Worm (Caenorhabditis elegans) whole organism, L4 larva: ENCODE data around the gene F10C2.4.

Experiments used
- D1046.2 ChIP-seq: fragments of 200-800 bp; sonication (Bioruptor generic); IDR thresholded peaks from 2 replicates; pipeline ENCODE4 v1.3.6; 2022; ENCODE audit warnings: missing genetic modification characterization, missing compliant biosample characterization
- F26F4.8 ChIP-seq: fragments of 200-800 bp; sonication (Bioruptor generic); conservative IDR thresholded peaks from 2 replicates; pipeline ENCODE4 v1.3.6; 2022; ENCODE audit warnings: missing genetic modification characterization, missing compliant biosample characterization
- F37D6.2 ChIP-seq: sonication (generic microtip); optimal IDR thresholded peaks from 2 replicates; lab custom pipeline; 2016; ENCODE audit warnings: mild to moderate bottlenecking, missing genetic modification characterization, missing compliant biosample characterization
- R02D3.7 ChIP-seq: fragments of 150-350 bp; sonication (generic microtip); optimal IDR thresholded peaks from 3 replicates; lab custom pipeline; 2014; ENCODE audit warnings: missing biosample characterization, missing genetic modification characterization
- Y48G9A.11 ChIP-seq: fragments of 200-800 bp; sonication (Bioruptor generic); IDR thresholded peaks from 2 replicates; pipeline ENCODE4 v1.3.6; 2022; ENCODE audit warnings: missing genetic modification reagents, missing genetic modification characterization, missing compliant biosample characterization
- Y75B8A.6 ChIP-seq: fragments of 200-800 bp; sonication (Bioruptor generic); IDR thresholded peaks from 2 replicates; pipeline ENCODE4 v1.3.6; 2022; ENCODE audit warnings: missing genetic modification reagents, missing genetic modification characterization, missing compliant biosample characterization
- ZK337.2 ChIP-seq: fragments of 200-800 bp; sonication (Bioruptor generic); IDR thresholded peaks from 2 replicates; pipeline ENCODE4 v1.3.6; 2022; ENCODE audit warnings: missing genetic modification reagents, missing genetic modification characterization, missing compliant biosample characterization
- ZK546.5 ChIP-seq, 2 experiments: sonication (generic microtip); optimal IDR thresholded peaks; 2 replicates each; lab custom pipeline; 2017; ENCODE audit warnings: missing biosample characterization in 2 of 2, missing genetic modification characterization in 2 of 2
- ama-1 ChIP-seq: fragments of 150-350 bp; optimal IDR thresholded peaks from 2 replicates; lab custom pipeline; 2014; ENCODE audit warnings: inconsistent platforms, mixed read lengths
- attf-4 ChIP-seq: sonication (generic microtip); optimal IDR thresholded peaks from 3 replicates; lab custom pipeline; 2017; ENCODE audit warnings: missing biosample characterization, missing genetic modification characterization
- ceh-32 ChIP-seq: sonication (generic microtip); optimal IDR thresholded peaks from 2 replicates; lab custom pipeline; 2016; ENCODE audit warnings: mild to moderate bottlenecking, missing genetic modification characterization, missing compliant biosample characterization; ENCODE audit not compliant: poor library complexity
- ceh-44 ChIP-seq: fragments of 200-800 bp; sonication (Bioruptor generic); IDR thresholded peaks from 2 replicates; pipeline ENCODE4 v1.3.6; 2022; ENCODE audit warnings: missing genetic modification reagents, missing genetic modification characterization, missing compliant biosample characterization
- ceh-62 ChIP-seq: sonication (generic microtip); optimal IDR thresholded peaks from 2 replicates; lab custom pipeline; 2017; ENCODE audit warnings: missing biosample characterization, missing genetic modification characterization
- ceh-82 ChIP-seq: sonication (generic microtip); optimal IDR thresholded peaks from 2 replicates; lab custom pipeline; 2017; ENCODE audit warnings: missing biosample characterization, missing genetic modification characterization
- ces-1 ChIP-seq: fragments of 150-350 bp; sonication (generic microtip); optimal IDR thresholded peaks from 4 replicates; lab custom pipeline; 2014; ENCODE audit warnings: missing biosample characterization, missing genetic modification reagents, missing genetic modification characterization
- ctbp-1 ChIP-seq: fragments of 200-800 bp; sonication (Bioruptor generic); IDR thresholded peaks from 2 replicates; pipeline ENCODE4 v1.3.6; 2022; ENCODE audit warnings: missing genetic modification reagents, missing genetic modification characterization, missing compliant biosample characterization
- daf-16 ChIP-seq, 3 experiments: sonication (generic microtip); optimal IDR thresholded peaks; 2 replicates each; lab custom pipeline; 2016 to 2017; ENCODE audit warnings: missing genetic modification characterization in 3 of 3, missing genetic modification reagents in 3 of 3, mild to moderate bottlenecking in 2 of 3, missing compliant biosample characterization in 2 of 3, missing biosample characterization in 1 of 3, moderate library complexity in 1 of 3
- daf-8 ChIP-seq: fragments of 200-800 bp; sonication (Bioruptor generic); IDR thresholded peaks from 2 replicates; pipeline ENCODE4 v1.3.6; 2022; ENCODE audit warnings: missing genetic modification characterization, missing compliant biosample characterization
- dmd-6 ChIP-seq: fragments of 200-800 bp; sonication (Bioruptor generic); IDR thresholded peaks from 2 replicates; pipeline ENCODE4 v1.3.6; 2022; ENCODE audit warnings: missing genetic modification reagents, missing genetic modification characterization, missing compliant biosample characterization
- dmd-8 ChIP-seq: fragments of 200-800 bp; sonication (Bioruptor generic); IDR thresholded peaks from 2 replicates; pipeline ENCODE4 v1.3.6; 2022; ENCODE audit warnings: missing genetic modification characterization, missing compliant biosample characterization
- dpl-1 ChIP-seq: fragments of 150-350 bp; optimal IDR thresholded peaks from 2 replicates; lab custom pipeline; 2014; ENCODE audit warnings: missing biosample characterization, missing genetic modification reagents, missing genetic modification characterization
- egl-43 ChIP-seq: fragments of 200-800 bp; sonication (Bioruptor generic); IDR thresholded peaks from 2 replicates; pipeline ENCODE4 v1.3.6; 2022; ENCODE audit warnings: missing genetic modification reagents, missing genetic modification characterization, missing compliant biosample characterization
- fkh-10 ChIP-seq: fragments of 150-350 bp; optimal IDR thresholded peaks from 2 replicates; lab custom pipeline; 2014; ENCODE audit warnings: missing biosample characterization, missing genetic modification reagents, missing genetic modification characterization
- fos-1 ChIP-seq: fragments of 150-350 bp; optimal IDR thresholded peaks from 2 replicates; lab custom pipeline; 2014; ENCODE audit warnings: missing biosample characterization, missing genetic modification characterization
- hif-1 ChIP-seq, 2 experiments: sonication (generic microtip); optimal IDR thresholded peaks; 2 replicates each; lab custom pipeline; 2016 to 2017; ENCODE audit warnings: missing compliant biosample characterization in 2 of 2, missing genetic modification characterization in 2 of 2, missing genetic modification reagents in 2 of 2, missing genotype in 2 of 2, mild to moderate bottlenecking in 1 of 2
- lin-1 ChIP-seq: fragments of 200-800 bp; sonication (Bioruptor generic); IDR thresholded peaks from 2 replicates; pipeline ENCODE4 v1.3.6; 2022; ENCODE audit warnings: missing genetic modification reagents, missing genetic modification characterization, missing compliant biosample characterization
- lin-15B ChIP-seq: fragments of 150-350 bp; sonication (generic microtip); optimal IDR thresholded peaks from 3 replicates; lab custom pipeline; 2014; ENCODE audit warnings: missing biosample characterization, missing genetic modification characterization
- lin-29 ChIP-seq: fragments of 200-800 bp; sonication (Bioruptor generic); IDR thresholded peaks from 2 replicates; pipeline ENCODE4 v1.3.6; 2022; ENCODE audit warnings: missing genetic modification reagents, missing genetic modification characterization, missing compliant biosample characterization
- lin-39 ChIP-seq: fragments of 150-350 bp; optimal IDR thresholded peaks from 2 replicates; lab custom pipeline; 2014; ENCODE audit warnings: missing biosample characterization, missing genetic modification reagents, missing genetic modification characterization
- lsy-2 ChIP-seq, 2 experiments: fragments of 150-350 bp in 1 of 2; sonication (generic microtip) in 1 of 2; optimal IDR thresholded peaks; 2 replicates each; lab custom pipeline; 2014 to 2017; ENCODE audit warnings: missing biosample characterization in 2 of 2, missing genetic modification characterization in 2 of 2
- madf-5 ChIP-seq, 2 experiments: fragments of 200-800 bp; sonication (Bioruptor generic); IDR thresholded peaks; 2 replicates each; pipeline ENCODE4 v1.3.6; 2022; ENCODE audit warnings: missing compliant biosample characterization in 2 of 2, missing genetic modification characterization in 2 of 2
- mdt-29 ChIP-seq: fragments of 200-800 bp; sonication (Bioruptor generic); IDR thresholded peaks from 2 replicates; pipeline ENCODE4 v1.3.6; 2022; ENCODE audit warnings: missing genetic modification reagents, missing genetic modification characterization, missing compliant biosample characterization
- mep-1 ChIP-seq: fragments of 150-350 bp; sonication (generic microtip); optimal IDR thresholded peaks from 3 replicates; lab custom pipeline; 2014; ENCODE audit warnings: missing biosample characterization, missing genetic modification characterization
- nhr-10 ChIP-seq: fragments of 150-350 bp; optimal IDR thresholded peaks from 2 replicates; lab custom pipeline; 2014; ENCODE audit warnings: missing biosample characterization, missing genetic modification characterization
- nhr-102 ChIP-seq: sonication (generic microtip); optimal IDR thresholded peaks from 2 replicates; lab custom pipeline; 2016; ENCODE audit warnings: mild to moderate bottlenecking, missing genetic modification characterization, moderate library complexity, missing compliant biosample characterization
- nhr-41 ChIP-seq: fragments of 200-800 bp; sonication (Bioruptor generic); IDR thresholded peaks from 2 replicates; pipeline ENCODE4 v1.3.6; 2022; ENCODE audit warnings: missing genetic modification reagents, missing genetic modification characterization, missing compliant biosample characterization
- nhr-48 ChIP-seq: sonication (generic microtip); optimal IDR thresholded peaks from 2 replicates; lab custom pipeline; 2016; ENCODE audit warnings: mild to moderate bottlenecking, missing genetic modification characterization, missing compliant biosample characterization
- nhr-6 ChIP-seq: fragments of 150-350 bp; optimal IDR thresholded peaks from 2 replicates; lab custom pipeline; 2014; ENCODE audit warnings: missing biosample characterization, missing genetic modification characterization
- nhr-76 ChIP-seq: fragments of 150-350 bp; optimal IDR thresholded peaks from 2 replicates; lab custom pipeline; 2014; ENCODE audit warnings: missing biosample characterization, missing genetic modification characterization
- nhr-77 ChIP-seq: fragments of 150-350 bp; optimal IDR thresholded peaks from 2 replicates; lab custom pipeline; 2014; ENCODE audit warnings: missing biosample characterization, missing genetic modification characterization
- pqm-1 ChIP-seq: sonication (generic microtip); optimal IDR thresholded peaks from 2 replicates; lab custom pipeline; 2017; ENCODE audit warnings: missing biosample characterization, missing genetic modification characterization
- sdz-12 ChIP-seq: fragments of 200-800 bp; sonication (Bioruptor generic); optimal IDR thresholded peaks from 2 replicates; lab custom pipeline; 2018; ENCODE audit warnings: mild to moderate bottlenecking, missing genetic modification characterization, missing compliant biosample characterization
- skn-1 ChIP-seq: fragments of 150-350 bp; optimal IDR thresholded peaks from 2 replicates; lab custom pipeline; 2014; ENCODE audit warnings: missing biosample characterization, missing genetic modification characterization
- snpc-1.2 ChIP-seq: fragments of 200-800 bp; sonication (Bioruptor generic); IDR thresholded peaks from 2 replicates; pipeline ENCODE4 v1.3.6; 2022; ENCODE audit warnings: missing genetic modification reagents, missing genetic modification characterization, missing compliant biosample characterization
- snpc-4 ChIP-seq: fragments of 150-350 bp; optimal IDR thresholded peaks from 2 replicates; lab custom pipeline; 2014; ENCODE audit warnings: missing biosample characterization, missing genetic modification characterization
- tra-1 ChIP-seq: fragments of 200-800 bp; sonication (Bioruptor generic); IDR thresholded peaks from 2 replicates; pipeline ENCODE4 v1.3.6; 2022; ENCODE audit warnings: missing genetic modification reagents, missing genetic modification characterization, missing compliant biosample characterization
- unc-39 ChIP-seq: sonication (generic microtip); optimal IDR thresholded peaks from 2 replicates; lab custom pipeline; 2017; ENCODE audit warnings: missing biosample characterization, missing genetic modification characterization
- zag-1 ChIP-seq: fragments of 150-350 bp; optimal IDR thresholded peaks from 2 replicates; lab custom pipeline; 2014; ENCODE audit warnings: missing biosample characterization, missing genetic modification characterization
- zfp-2 ChIP-seq: sonication (generic microtip); optimal IDR thresholded peaks from 2 replicates; lab custom pipeline; 2016; ENCODE audit warnings: mild to moderate bottlenecking, missing genetic modification characterization, missing compliant biosample characterization
- zip-2 ChIP-seq: fragments of 150-350 bp; optimal IDR thresholded peaks from 2 replicates; lab custom pipeline; 2014; ENCODE audit warnings: missing biosample characterization, missing genetic modification characterization
- ztf-11 ChIP-seq: fragments of 150-350 bp; optimal IDR thresholded peaks from 2 replicates; lab custom pipeline; 2014; ENCODE audit warnings: missing biosample characterization, missing genetic modification characterization
- ztf-7 ChIP-seq: fragments of 150-350 bp; optimal IDR thresholded peaks from 2 replicates; lab custom pipeline; 2014; ENCODE audit warnings: missing biosample characterization, missing genetic modification characterization

F10C2.4 gene

ce11 chrV:12024273-12024672 is 17.1 kb upstream of the F10C2.4 start (continued):
- TF ChIP-seq R02D3.7 (tag; lab: Kevin White, UChicago), result no peak
- peak in 1 of 2 experiments; percentile 9 for TF ChIP-seq lsy-2 (tag; optimal IDR thresholded peaks at IDR 0.05; lab: Kevin White, UChicago)

- TF ChIP-seq ctbp-1, result peak; percentile 66; the same call in 1 of the 2 replicates
- no peak for TF ChIP-seq ztf-7 (tag; lab: Kevin White, UChicago)
- TF ChIP-seq zip-2 (tag; lab: Kevin White, UChicago), result no peak
- no peak for TF ChIP-seq Y75B8A.6 (GFP tag; lab: Robert Waterston, UW)
- no peak for TF ChIP-seq sdz-12 (GFP tag; lab: Kevin White, UChicago)
- TF ChIP-seq tra-1 (GFP tag; lab: Robert Waterston, UW), result no peak
- TF ChIP-seq nhr-102, result no peak
- no peak for TF ChIP-seq ama-1 (lab: Kevin White, UChicago)
- no peak for TF ChIP-seq ztf-11 (tag; lab: Kevin White, UChicago)
- TF ChIP-seq mdt-29, result no peak
- TF ChIP-seq nhr-76 (tag; lab: Kevin White, UChicago), result no peak
- TF ChIP-seq lin-39 (tag; lab: Kevin White, UChicago), result no peak
- TF ChIP-seq snpc-4 (tag; lab: Kevin White, UChicago), result no peak
- TF ChIP-seq unc-39, result no peak
- no peak for TF ChIP-seq lin-1
- TF ChIP-seq dmd-6 (GFP tag; lab: Robert Waterston, UW), result no peak
- no peak for TF ChIP-seq fos-1
- TF ChIP-seq Y48G9A.11, result no peak
- no peak for TF ChIP-seq dpl-1 (GFP tag; lab: Kevin White, UChicago)
- peak; percentile 28 for TF ChIP-seq ceh-32
- no peak for TF ChIP-seq ZK546.5 (tag; optimal IDR thresholded peaks at IDR 0.05; lab: Kevin White, UChicago)
- no peak for TF ChIP-seq zag-1 (tag; lab: Kevin White, UChicago)
- TF ChIP-seq attf-4 (tag; lab: Kevin White, UChicago), result no peak
- no peak for TF ChIP-seq egl-43
- no peak for TF ChIP-seq zfp-2 (tag; lab: Kevin White, UChicago)
- TF ChIP-seq madf-5 (GFP tag; IDR thresholded peaks at IDR 0.05; lab: Robert Waterston, UW), result no peak
- no peak for TF ChIP-seq nhr-6 (tag; lab: Kevin White, UChicago)
- no peak for TF ChIP-seq D1046.2 (GFP tag; lab: Robert Waterston, UW)
- TF ChIP-seq nhr-10 (tag; lab: Kevin White, UChicago), result no peak
- no peak for TF ChIP-seq skn-1 (tag; lab: Kevin White, UChicago)
- no peak for TF ChIP-seq ZK337.2
- no peak for TF ChIP-seq daf-8 (GFP tag; lab: Robert Waterston, UW)
- TF ChIP-seq ces-1 (GFP tag; lab: Kevin White, UChicago), result peak; percentile 88
- no peak for TF ChIP-seq nhr-77 (tag; lab: Kevin White, UChicago)
- no peak for TF ChIP-seq ceh-44 (GFP tag; lab: Robert Waterston, UW)
- no peak for TF ChIP-seq nhr-41 (GFP tag; lab: Robert Waterston, UW)
- TF ChIP-seq lin-15B (tag; lab: Kevin White, UChicago), result no peak
- no peak for TF ChIP-seq F26F4.8 (GFP tag; lab: Robert Waterston, UW)
- TF ChIP-seq daf-16 (GFP tag; optimal IDR thresholded peaks at IDR 0.05; lab: Kevin White, UChicago), result peak in 1 of 2 experiments; percentile 3
- no peak for TF ChIP-seq daf-16 (tag; optimal IDR thresholded peaks at IDR 0.05; lab: Kevin White, UChicago)
- TF ChIP-seq hif-1 (tag; optimal IDR thresholded peaks at IDR 0.05; lab: Kevin White, UChicago), result peak in 1 of 2 experiments; percentile 2
- no peak for TF ChIP-seq ceh-62 (tag; lab: Kevin White, UChicago)
- no peak for TF ChIP-seq nhr-48 (tag; lab: Kevin White, UChicago)
- no peak for TF ChIP-seq pqm-1
- TF ChIP-seq fkh-10 (GFP tag; lab: Kevin White, UChicago), result peak; percentile 94
- TF ChIP-seq mep-1 (tag; lab: Kevin White, UChicago), result peak; percentile 18
- no peak for TF ChIP-seq ceh-82 (tag; lab: Kevin White, UChicago)
- no peak for TF ChIP-seq dmd-8 (GFP tag; lab: Robert Waterston, UW)
- TF ChIP-seq F37D6.2 (tag; lab: Kevin White, UChicago), result peak; percentile 3
- TF ChIP-seq snpc-1.2 (GFP tag; lab: Robert Waterston, UW), result no peak
- TF ChIP-seq lin-29 (GFP tag; lab: Robert Waterston, UW), result no peak
These were observed 15.7 kb upstream of the F10C2.4 start for ce11 chrV:12025683-12026082.
